Fruit fly (Drosophila melanogaster) whole organism, prepupa: ENCODE results near the gene CG5001.

Source experiments
- Blimp-1 ChIP-seq: fragments of 200-800 bp; sonication (Bioruptor generic); optimal IDR thresholded peaks from 3 replicates; lab custom pipeline; 2017; ENCODE audit warnings: missing biosample characterization, missing genetic modification characterization, mild to moderate bottlenecking, moderate library complexity, missing genetic modification reagents
- CG10631 ChIP-seq: fragments of 200-800 bp; sonication (Bioruptor generic); optimal IDR thresholded peaks from 2 replicates; lab custom pipeline; 2016; ENCODE audit warnings: missing biosample characterization, missing genetic modification characterization
- CG10669 ChIP-seq: fragments of 200-800 bp; sonication (Bioruptor generic); optimal IDR thresholded peaks from 3 replicates; lab custom pipeline; 2018; ENCODE audit warnings: missing biosample characterization, mild to moderate bottlenecking, missing genetic modification characterization, moderate library complexity
- CG11294 ChIP-seq: fragments of 200-800 bp; sonication (Bioruptor generic); IDR thresholded peaks from 2 replicates; pipeline ENCODE4 v1.3.6; 2022; ENCODE audit warnings: missing biosample characterization, missing genetic modification characterization
- CG11762 ChIP-seq: fragments of 200-800 bp; sonication (Bioruptor generic); optimal IDR thresholded peaks from 3 replicates; lab custom pipeline; 2016; ENCODE audit warnings: missing biosample characterization, missing genetic modification characterization; ENCODE audit not compliant: insufficient read depth
- CG11902 ChIP-seq: fragments of 200-800 bp; sonication (Bioruptor generic); optimal IDR thresholded peaks from 3 replicates; lab custom pipeline; 2016; ENCODE audit warnings: missing biosample characterization, missing genetic modification characterization
- CG15336 ChIP-seq: fragments of 200-800 bp; sonication (Bioruptor generic); IDR thresholded peaks from 2 replicates; pipeline ENCODE4 v1.3.6; 2022; ENCODE audit warnings: missing biosample characterization, missing genetic modification characterization
- CG1621 ChIP-seq: fragments of 200-800 bp; sonication (Bioruptor generic); optimal IDR thresholded peaks from 3 replicates; lab custom pipeline; 2018; ENCODE audit warnings: missing biosample characterization, mild to moderate bottlenecking, missing genetic modification characterization
- CG16779 ChIP-seq: fragments of 200-800 bp; sonication (Bioruptor generic); optimal IDR thresholded peaks from 3 replicates; lab custom pipeline; 2017; ENCODE audit warnings: missing biosample characterization, mild to moderate bottlenecking, missing genetic modification characterization
- CG3032 ChIP-seq: fragments of 200-800 bp; optimal IDR thresholded peaks from 2 replicates; lab custom pipeline; 2019; ENCODE audit warnings: missing biosample characterization, mild to moderate bottlenecking, missing genetic modification characterization, moderate library complexity
- CG32006 ChIP-seq: fragments of 200-800 bp; sonication (Bioruptor generic); optimal IDR thresholded peaks from 3 replicates; lab custom pipeline; 2017; ENCODE audit warnings: missing biosample characterization, mild to moderate bottlenecking, missing genetic modification characterization
- CG34406 ChIP-seq: fragments of 200-800 bp; sonication (Bioruptor generic); optimal IDR thresholded peaks from 3 replicates; lab custom pipeline; 2016; ENCODE audit warnings: missing biosample characterization, missing genetic modification characterization
- CG3919 ChIP-seq: fragments of 200-800 bp; sonication (Bioruptor generic); optimal IDR thresholded peaks from 3 replicates; lab custom pipeline; 2016; ENCODE audit warnings: missing biosample characterization, missing genetic modification characterization
- CG4318 ChIP-seq: fragments of 200-800 bp; sonication (Bioruptor generic); optimal IDR thresholded peaks from 3 replicates; lab custom pipeline; 2017; ENCODE audit warnings: missing biosample characterization, mild to moderate bottlenecking, missing genetic modification characterization
- CG6163 ChIP-seq: fragments of 200-800 bp; sonication (Bioruptor generic); IDR thresholded peaks from 3 replicates; pipeline ENCODE4 v1.3.6; 2022; ENCODE audit warnings: missing biosample characterization, missing genetic modification characterization
- CG6276 ChIP-seq: fragments of 200-800 bp; sonication (Bioruptor generic); optimal IDR thresholded peaks from 2 replicates; lab custom pipeline; 2017; ENCODE audit warnings: missing biosample characterization, mild to moderate bottlenecking, missing genetic modification characterization
- CG6854 ChIP-seq: fragments of 200-800 bp; sonication (Bioruptor generic); optimal IDR thresholded peaks from 2 replicates; lab custom pipeline; 2017; ENCODE audit warnings: missing biosample characterization, mild to moderate bottlenecking, missing genetic modification characterization
- CG7368 ChIP-seq: fragments of 200-800 bp; sonication (Bioruptor generic); optimal IDR thresholded peaks from 3 replicates; lab custom pipeline; 2016; ENCODE audit warnings: missing biosample characterization, missing genetic modification characterization
- CG8119 ChIP-seq: fragments of 200-800 bp; sonication (Bioruptor generic); IDR thresholded peaks from 3 replicates; pipeline ENCODE4 v1.3.6; 2022; ENCODE audit warnings: missing biosample characterization, missing genetic modification characterization
- CG8319 ChIP-seq: fragments of 200-800 bp; sonication (Bioruptor generic); optimal IDR thresholded peaks from 3 replicates; lab custom pipeline; 2016; ENCODE audit warnings: missing biosample characterization, missing genetic modification characterization
- CG8632 ChIP-seq: fragments of 200-800 bp; sonication (Bioruptor generic); optimal IDR thresholded peaks from 3 replicates; lab custom pipeline; 2016; ENCODE audit warnings: missing biosample characterization, missing genetic modification characterization
- CG9139 ChIP-seq: fragments of 200-800 bp; sonication (Bioruptor generic); optimal IDR thresholded peaks from 3 replicates; lab custom pipeline; 2017; ENCODE audit warnings: missing biosample characterization, mild to moderate bottlenecking, missing genetic modification characterization
- Eip75B ChIP-seq: fragments of 200-800 bp; sonication (Bioruptor generic); optimal IDR thresholded peaks from 3 replicates; lab custom pipeline; 2016; ENCODE audit warnings: missing biosample characterization, missing genetic modification characterization
- Eip78C ChIP-seq: fragments of 200-800 bp; sonication (Bioruptor generic); peaks from one replicate; lab custom pipeline; 2016; ENCODE audit warnings: missing biosample characterization, missing genetic modification characterization
- Eip93F ChIP-seq: fragments of 200-800 bp; sonication (Bioruptor generic); optimal IDR thresholded peaks from 2 replicates; lab custom pipeline; 2016; ENCODE audit warnings: missing biosample characterization, mild to moderate bottlenecking, missing genetic modification characterization
- Ets21C ChIP-seq: fragments of 200-800 bp; sonication (Bioruptor generic); optimal IDR thresholded peaks from 3 replicates; lab custom pipeline; 2016; ENCODE audit warnings: missing biosample characterization, missing genetic modification characterization
- Ets96B ChIP-seq: fragments of 200-800 bp; optimal IDR thresholded peaks from 2 replicates; lab custom pipeline; 2019; ENCODE audit warnings: missing biosample characterization, mild to moderate bottlenecking, missing genetic modification characterization, moderate library complexity
- Gug ChIP-seq: fragments of 200-800 bp; sonication (Bioruptor generic); IDR thresholded peaks from 2 replicates; pipeline ENCODE4 v1.3.6; 2022; ENCODE audit warnings: missing biosample characterization, missing genetic modification characterization
- Hr38 ChIP-seq: sonication (Bioruptor generic); optimal IDR thresholded peaks from 2 replicates; lab custom pipeline; 2016; ENCODE audit warnings: missing biosample characterization, missing genetic modification characterization
- Hr39 ChIP-seq: fragments of 200-800 bp; sonication (Bioruptor generic); optimal IDR thresholded peaks from 2 replicates; lab custom pipeline; 2016; ENCODE audit warnings: missing biosample characterization, missing genetic modification characterization
- Lpt ChIP-seq: fragments of 200-800 bp; sonication (Bioruptor generic); optimal IDR thresholded peaks from 3 replicates; lab custom pipeline; 2016; ENCODE audit warnings: missing biosample characterization, missing genetic modification characterization
- OdsH ChIP-seq: fragments of 200-800 bp; sonication (Bioruptor generic); optimal IDR thresholded peaks from 3 replicates; lab custom pipeline; 2016; ENCODE audit warnings: missing biosample characterization, missing genetic modification characterization
- Smox ChIP-seq: fragments of 200-800 bp; sonication (Bioruptor generic); optimal IDR thresholded peaks from 3 replicates; lab custom pipeline; 2016; ENCODE audit warnings: missing biosample characterization, missing genetic modification characterization
- Sox102F ChIP-seq: fragments of 200-800 bp; sonication (Bioruptor generic); optimal IDR thresholded peaks from 2 replicates; lab custom pipeline; 2016; ENCODE audit warnings: missing biosample characterization, mild to moderate bottlenecking, missing genetic modification characterization
- Sox15 ChIP-seq: fragments of 200-800 bp; sonication (Bioruptor generic); optimal IDR thresholded peaks from 3 replicates; lab custom pipeline; 2016; ENCODE audit warnings: missing biosample characterization, missing genetic modification characterization
- achi ChIP-seq: fragments of 200-800 bp; sonication (Bioruptor generic); optimal IDR thresholded peaks from 3 replicates; lab custom pipeline; 2016; ENCODE audit warnings: missing biosample characterization, missing genetic modification characterization
- cyc ChIP-seq: fragments of 200-800 bp; sonication (Bioruptor generic); optimal IDR thresholded peaks from 3 replicates; lab custom pipeline; 2016; ENCODE audit warnings: missing biosample characterization, missing genetic modification characterization
- dac ChIP-seq: fragments of 200-800 bp; sonication (Bioruptor generic); optimal IDR thresholded peaks from 2 replicates; lab custom pipeline; 2017; ENCODE audit warnings: missing biosample characterization, mild to moderate bottlenecking, missing genetic modification characterization
- dsx ChIP-seq: fragments of 200-800 bp; optimal IDR thresholded peaks from 3 replicates; lab custom pipeline; 2019; ENCODE audit warnings: missing biosample characterization, mild to moderate bottlenecking, missing genetic modification characterization, moderate library complexity; ENCODE audit not compliant: poor library complexity, severe bottlenecking
- esn ChIP-seq: fragments of 200-800 bp; sonication (Bioruptor generic); optimal IDR thresholded peaks from 2 replicates; lab custom pipeline; 2016; ENCODE audit warnings: missing biosample characterization, mild to moderate bottlenecking, missing genetic modification characterization, moderate library complexity
- fd59A ChIP-seq: fragments of 200-800 bp; sonication (Bioruptor generic); optimal IDR thresholded peaks from 2 replicates; lab custom pipeline; 2017; ENCODE audit warnings: missing biosample characterization, mild to moderate bottlenecking, missing genetic modification characterization, missing genetic modification reagents
- fd85E ChIP-seq: fragments of 200-800 bp; sonication (Bioruptor generic); optimal IDR thresholded peaks from 3 replicates; lab custom pipeline; 2016; ENCODE audit warnings: missing biosample characterization, missing genetic modification characterization
- fkh ChIP-seq: fragments of 200-800 bp; sonication (Bioruptor generic); optimal IDR thresholded peaks from 3 replicates; lab custom pipeline; 2017; ENCODE audit warnings: missing biosample characterization, mild to moderate bottlenecking, missing genetic modification characterization, moderate library complexity
- lz ChIP-seq: fragments of 200-800 bp; sonication (Bioruptor generic); optimal IDR thresholded peaks from 3 replicates; lab custom pipeline; 2016; ENCODE audit warnings: missing biosample characterization, missing genetic modification characterization
- pdm3 ChIP-seq: fragments of 200-800 bp; sonication (Bioruptor generic); optimal IDR thresholded peaks from 3 replicates; lab custom pipeline; 2016; ENCODE audit warnings: missing biosample characterization, missing genetic modification characterization
- salr ChIP-seq, 2 experiments: fragments of 200-800 bp; sonication (Bioruptor generic); optimal IDR thresholded peaks; 3 replicates each; lab custom pipeline; 2016 to 2018; ENCODE audit warnings: missing biosample characterization in 2 of 2, missing genetic modification characterization in 2 of 2, mild to moderate bottlenecking in 1 of 2
- spab ChIP-seq: fragments of 200-800 bp; sonication (Bioruptor generic); optimal IDR thresholded peaks from 2 replicates; lab custom pipeline; 2017; ENCODE audit warnings: missing biosample characterization, mild to moderate bottlenecking, missing genetic modification characterization, missing genetic modification reagents
- ss ChIP-seq, 2 experiments: fragments of 200-800 bp; sonication (Bioruptor generic); optimal IDR thresholded peaks; 2 replicates in 1 of 2; 3 replicates in 1 of 2; lab custom pipeline; 2017 to 2018; ENCODE audit warnings: mild to moderate bottlenecking in 2 of 2, missing biosample characterization in 2 of 2, missing genetic modification characterization in 2 of 2, moderate library complexity in 1 of 2
- svp ChIP-seq: fragments of 200-800 bp; sonication (Bioruptor generic); peaks from one replicate; lab custom pipeline; 2016; ENCODE audit warnings: missing biosample characterization, missing genetic modification characterization

The CG5001 gene

dm6 chr2L:1144371-1145360 lies 40.9 kb upstream of the CG5001 start:
- TF ChIP-seq CG1621 = peak; percentile 52
- peak; percentile 81 for TF ChIP-seq Eip75B
- TF ChIP-seq Sox102F = peak; percentile 91
- TF ChIP-seq CG3919 (GFP tag; lab: Kevin White, UChicago) = peak; percentile 78
- TF ChIP-seq dsx (GFP tag; lab: Kevin White, UChicago) = peak; percentile 70
- TF ChIP-seq Smox (GFP tag; lab: Kevin White, UChicago) = peak; percentile 89
- peak; percentile 45 for TF ChIP-seq spab (GFP tag; lab: Kevin White, UChicago)
- TF ChIP-seq CG11294 = peak; percentile 32; the same call in 1 of the 2 replicates
- TF ChIP-seq Eip78C (GFP tag; lab: Kevin White, UChicago) = peak; percentile 93
- peak; percentile 61 for TF ChIP-seq CG32006 (GFP tag; lab: Kevin White, UChicago)
- TF ChIP-seq CG8119 (GFP tag; lab: Robert Waterston, UW) = peak; percentile 64
- TF ChIP-seq achi (GFP tag; lab: Kevin White, UChicago) = peak; percentile 74
- TF ChIP-seq CG11902 (GFP tag; lab: Kevin White, UChicago) = peak; percentile 65
- peak; percentile 84 for TF ChIP-seq Blimp-1 (GFP tag; lab: Kevin White, UChicago)
- peak; percentile 95 for TF ChIP-seq svp (GFP tag; lab: Kevin White, UChicago)
- peak; percentile 91 for TF ChIP-seq lz (GFP tag; lab: Kevin White, UChicago)
- TF ChIP-seq CG8319 (GFP tag; lab: Kevin White, UChicago) = peak; percentile 58
- TF ChIP-seq salr (GFP tag; optimal IDR thresholded peaks at IDR 0.05; lab: Kevin White, UChicago) = peak in 1 of 2 experiments; percentile 2
- no peak for TF ChIP-seq CG4318 (GFP tag; lab: Kevin White, UChicago)
- peak; percentile 91 for TF ChIP-seq cyc (GFP tag; lab: Kevin White, UChicago)
- TF ChIP-seq CG6163 (GFP tag; lab: Robert Waterston, UW) = peak; percentile 73
- TF ChIP-seq CG10669 = peak; percentile 65
- TF ChIP-seq CG6854 (GFP tag; lab: Kevin White, UChicago) = peak; percentile 53
- TF ChIP-seq fd59A = peak; percentile 45
- no peak for TF ChIP-seq Hr38 (GFP tag; lab: Kevin White, UChicago)
- peak; percentile 60 for TF ChIP-seq CG7368 (GFP tag; lab: Kevin White, UChicago)
- TF ChIP-seq Ets21C (GFP tag; lab: Kevin White, UChicago) = peak; percentile 89
- peak; percentile 69 for TF ChIP-seq CG8632 (GFP tag; lab: Kevin White, UChicago)
- peak; percentile 82 for TF ChIP-seq OdsH
- no peak for TF ChIP-seq dac (GFP tag; lab: Kevin White, UChicago)
- peak; percentile 69 for TF ChIP-seq CG3032 (tag; lab: Kevin White, UChicago)
- no peak for TF ChIP-seq fd85E
- peak; percentile 62 for TF ChIP-seq CG10631 (GFP tag; lab: Kevin White, UChicago)
- peak; percentile 68 for TF ChIP-seq Ets96B (tag; lab: Kevin White, UChicago)
- no peak for TF ChIP-seq CG6276 (GFP tag; lab: Kevin White, UChicago)
- no peak for TF ChIP-seq ss (GFP tag; optimal IDR thresholded peaks at IDR 0.05; lab: Kevin White, UChicago)
- peak; percentile 49 for TF ChIP-seq Sox15 (GFP tag; lab: Kevin White, UChicago)
- TF ChIP-seq CG15336 = peak; percentile 61
- TF ChIP-seq pdm3 (GFP tag; lab: Kevin White, UChicago) = peak; percentile 83
- peak; percentile 93 for TF ChIP-seq Eip93F
- TF ChIP-seq Gug (GFP tag; lab: Robert Waterston, UW) = no peak
- TF ChIP-seq Hr39 = peak; percentile 94
- TF ChIP-seq CG16779 (tag; lab: Kevin White, UChicago) = no peak
- TF ChIP-seq CG11762 (GFP tag; lab: Kevin White, UChicago) = peak; percentile 49
- peak; percentile 13 for TF ChIP-seq Lpt (GFP tag; lab: Kevin White, UChicago)
- TF ChIP-seq CG9139 (GFP tag; lab: Kevin White, UChicago) = no peak
- peak; percentile 74 for TF ChIP-seq CG34406
- TF ChIP-seq fkh (GFP tag; lab: Kevin White, UChicago) = no peak
- peak; percentile 94 for TF ChIP-seq esn (GFP tag; lab: Kevin White, UChicago)
